1 fruit fly cellular context compared by ENCODE assay signal in genomic region chr2L:855052-855547, dm6.
TF ChIP-seq lines count a peak whose summit lies in the region.

TSS of gene CG13949 (plus strand) at chr2L:855337.

TF ChIP-seq in whole organism, embryonic, 481 proteins besides CTCF, POLR2A, EP300 and RAD21 (continued from another document):
- TF ChIP-seq Abd-B (GFP tag; optimal IDR thresholded peaks at IDR 0.05; lab: Kevin White, UChicago) (peak; percentile 21), bsh (GFP tag; optimal IDR thresholded peaks at IDR 0.05; lab: Kevin White, UChicago) (peak in 1 of 2 experiments; percentile 58), CG16779 (GFP tag; IDR thresholded peaks at IDR 0.05; lab: Robert Waterston, UW) (peak; percentile 68; the same call in 1 of the 2 replicates), CG11723 (GFP tag; optimal IDR thresholded peaks at IDR 0.05; lab: Kevin White, UChicago) (no peak), Ravus (GFP tag; IDR thresholded peaks at IDR 0.05; lab: Robert Waterston, UW) (peak; percentile 35), bbx (GFP tag; IDR thresholded peaks at IDR 0.05; lab: Robert Waterston, UW; ENCODE audit: partially characterized antibody) (peak; percentile 64; the same call in 1 of the 2 replicates), pb (GFP tag; optimal IDR thresholded peaks at IDR 0.05; lab: Kevin White, UChicago) (no peak), CG1529 (GFP tag; optimal IDR thresholded peaks at IDR 0.05; lab: Kevin White, UChicago) (peak; percentile 31), CG13775 (GFP tag; optimal IDR thresholded peaks at IDR 0.05; lab: Kevin White, UChicago) (peak; percentile 36), dmrt99B (tag; optimal IDR thresholded peaks at IDR 0.05; lab: Kevin White, UChicago) (peak; percentile 46), CG33557 (GFP tag; optimal IDR thresholded peaks at IDR 0.05; lab: Kevin White, UChicago) (no peak), wor (GFP tag; IDR thresholded peaks at IDR 0.05; lab: Robert Waterston, UW) (no peak), Xbp1 (GFP tag; optimal IDR thresholded peaks at IDR 0.05; lab: Kevin White, UChicago) (peak; percentile 65), nom (GFP tag; optimal IDR thresholded peaks at IDR 0.05; lab: Kevin White, UChicago) (no peak), CG15601 (tag; optimal IDR thresholded peaks at IDR 0.05; lab: Kevin White, UChicago) (peak; percentile 52), Kr (GFP tag; optimal IDR thresholded peaks at IDR 0.05; lab: Kevin White, UChicago) (no peak), HLH3B (GFP tag; IDR thresholded peaks at IDR 0.05; lab: Robert Waterston, UW) (peak; percentile 64), CG30431 (GFP tag; optimal IDR thresholded peaks at IDR 0.05; lab: Kevin White, UChicago) (no peak), az2 (GFP tag; optimal IDR thresholded peaks at IDR 0.05; lab: Kevin White, UChicago) (peak; percentile 56), Hsf (GFP tag; optimal IDR thresholded peaks at IDR 0.05; lab: Kevin White, UChicago) (peak; percentile 64), mirr (GFP tag; optimal IDR thresholded peaks at IDR 0.05; lab: Kevin White, UChicago) (peak; percentile 90), Hr78 (GFP tag; optimal IDR thresholded peaks at IDR 0.05; lab: Kevin White, UChicago) (peak in 1 of 2 experiments; percentile 37), Neu2 (GFP tag; optimal IDR thresholded peaks at IDR 0.05; lab: Kevin White, UChicago; ENCODE audit: borderline replicate concordance) (no peak), Ets97D (GFP tag; optimal IDR thresholded peaks at IDR 0.05; lab: Kevin White, UChicago) (peak; percentile 68), CG2199 (GFP tag; IDR thresholded peaks at IDR 0.05; lab: Robert Waterston, UW) (peak; percentile 72; the same call in 2 of the 3 replicates), CG14014 (GFP tag; IDR thresholded peaks at IDR 0.05; lab: Robert Waterston, UW) (peak; percentile 79), Adf1 (GFP tag; IDR thresholded peaks at IDR 0.05; lab: Robert Waterston, UW) (no peak), CG42726 (GFP tag; IDR thresholded peaks at IDR 0.05; lab: Robert Waterston, UW; ENCODE audit: partially characterized antibody) (peak; percentile 47; the same call in 1 of the 2 replicates), BEAF-32 (GFP tag; optimal IDR thresholded peaks at IDR 0.05; lab: Kevin White, UChicago) (peak; percentile 65), CG4854 (GFP tag; optimal IDR thresholded peaks at IDR 0.05; lab: Kevin White, UChicago) (peak; percentile 47), CG13894 (tag; optimal IDR thresholded peaks at IDR 0.05; lab: Kevin White, UChicago) (peak; percentile 63), tup (GFP tag; optimal IDR thresholded peaks at IDR 0.05; lab: Kevin White, UChicago) (no peak), CkIIα-i1 (GFP tag; IDR thresholded peaks at IDR 0.05; lab: Robert Waterston, UW) (no peak), CG11085 (GFP tag; IDR thresholded peaks at IDR 0.05; lab: Robert Waterston, UW) (peak; percentile 63), vvl (GFP tag; IDR thresholded peaks at IDR 0.05; lab: Robert Waterston, UW) (peak; percentile 88), CG8290 (GFP tag; optimal IDR thresholded peaks at IDR 0.05; lab: Kevin White, UChicago) (peak; percentile 49), CG8290 (tag; optimal IDR thresholded peaks at IDR 0.05; lab: Kevin White, UChicago) (peak in 1 of 2 experiments; percentile 80)
